In the genomic region with DNA sequence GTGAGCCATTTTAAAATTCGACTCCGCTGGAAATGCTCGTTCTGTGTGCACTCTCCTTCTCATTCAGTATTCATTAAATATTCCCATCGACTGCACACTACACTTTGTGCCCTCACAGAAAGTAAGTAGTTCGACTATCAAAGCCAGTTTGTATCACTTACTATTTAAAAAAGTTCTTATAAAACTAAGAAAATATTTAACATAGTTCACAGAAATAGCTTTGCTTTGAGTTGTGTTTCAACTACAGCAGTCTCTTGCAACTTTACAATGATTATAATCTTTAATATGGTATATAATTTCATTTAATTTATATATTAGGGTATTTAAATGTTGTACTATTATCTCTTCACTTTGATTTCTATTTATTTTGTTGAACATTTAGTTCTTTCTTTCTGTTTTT, we compare ENCODE assay signal across 1 fruit fly cellular context.
TF ChIP-seq lines count a peak whose summit lies in the region.

No protein-coding gene starts in this region.

TF ChIP-seq in whole organism, embryonic, 481 proteins besides CTCF, POLR2A, EP300 and RAD21 (continued from another document):
- TF ChIP-seq stwl (tag; optimal IDR thresholded peaks at IDR 0.05; lab: Kevin White, UChicago) (no peak), Myb (GFP tag; optimal IDR thresholded peaks at IDR 0.05; lab: Kevin White, UChicago) (no peak), CG18262 (tag; optimal IDR thresholded peaks at IDR 0.05; lab: Kevin White, UChicago) (peak; percentile 67), CG5180 (GFP tag; optimal IDR thresholded peaks at IDR 0.05; lab: Kevin White, UChicago) (no peak), chinmo (GFP tag; IDR thresholded peaks at IDR 0.05; lab: Robert Waterston, UW; ENCODE audit: partially characterized antibody) (no peak), Sox100B (GFP tag; optimal IDR thresholded peaks at IDR 0.05; lab: Kevin White, UChicago) (peak; percentile 20), CG17829 (tag; optimal IDR thresholded peaks at IDR 0.05; lab: Kevin White, UChicago) (peak; percentile 36), CG11504 (tag; optimal IDR thresholded peaks at IDR 0.05; lab: Kevin White, UChicago) (peak; percentile 52), fu2 (GFP tag; optimal IDR thresholded peaks at IDR 0.05; lab: Kevin White, UChicago) (no peak), D (optimal IDR thresholded peaks at IDR 0.05; lab: Kevin White, UChicago) (no peak), D (GFP tag; optimal IDR thresholded peaks at IDR 0.05; lab: Kevin White, UChicago) (peak; percentile 11), CG13424 (tag; optimal IDR thresholded peaks at IDR 0.05; lab: Kevin White, UChicago) (peak; percentile 19), bsh (GFP tag; optimal IDR thresholded peaks at IDR 0.05; lab: Kevin White, UChicago) (peak in 1 of 2 experiments; percentile 54), CG15601 (tag; optimal IDR thresholded peaks at IDR 0.05; lab: Kevin White, UChicago) (peak; percentile 64), CG8388 (GFP tag; optimal IDR thresholded peaks at IDR 0.05; lab: Kevin White, UChicago) (peak; percentile 37), lola (GFP tag; optimal IDR thresholded peaks at IDR 0.05; lab: Kevin White, UChicago) (peak in 1 of 3 experiments; percentile 70), CG9437 (GFP tag; optimal IDR thresholded peaks at IDR 0.05; lab: Kevin White, UChicago) (peak; percentile 10), gem (tag; optimal IDR thresholded peaks at IDR 0.05; lab: Kevin White, UChicago) (peak; percentile 70), zen (tag; optimal IDR thresholded peaks at IDR 0.05; lab: Kevin White, UChicago) (no peak), eve (GFP tag; optimal IDR thresholded peaks at IDR 0.05; lab: Kevin White, UChicago) (peak in 1 of 2 experiments; percentile 2), sc (optimal IDR thresholded peaks at IDR 0.05; lab: Kevin White, UChicago) (no peak), sc (GFP tag; optimal IDR thresholded peaks at IDR 0.05; lab: Kevin White, UChicago) (peak; percentile 12), Sox102F (GFP tag; optimal IDR thresholded peaks at IDR 0.05; lab: Kevin White, UChicago) (peak; percentile 10), Taf1 (GFP tag; IDR thresholded peaks at IDR 0.05; lab: Robert Waterston, UW) (no peak), CG3726 (GFP tag; IDR thresholded peaks at IDR 0.05; lab: Robert Waterston, UW) (no peak), unpg (GFP tag; optimal IDR thresholded peaks at IDR 0.05; lab: Kevin White, UChicago) (peak; percentile 41), CG10267 (tag; optimal IDR thresholded peaks at IDR 0.05; lab: Kevin White, UChicago) (peak; percentile 30), CG33213 (GFP tag; optimal IDR thresholded peaks at IDR 0.05; lab: Kevin White, UChicago) (no peak), luna (GFP tag; optimal IDR thresholded peaks at IDR 0.05; lab: Kevin White, UChicago) (no peak), ato (GFP tag; IDR thresholded peaks at IDR 0.05; lab: Robert Waterston, UW; ENCODE audit: partially characterized antibody) (no peak), Hr51 (GFP tag; optimal IDR thresholded peaks at IDR 0.05; lab: Kevin White, UChicago) (peak in 1 of 2 experiments; percentile 11), tap (tag; optimal IDR thresholded peaks at IDR 0.05; lab: Kevin White, UChicago) (no peak), D19A (tag; optimal IDR thresholded peaks at IDR 0.05; lab: Kevin White, UChicago) (peak; percentile 98), CG8924 (tag; optimal IDR thresholded peaks at IDR 0.05; lab: Kevin White, UChicago) (peak; percentile 29), dpn (GFP tag; optimal IDR thresholded peaks at IDR 0.05; lab: Kevin White, UChicago) (no peak), vvl (GFP tag; IDR thresholded peaks at IDR 0.05; lab: Robert Waterston, UW) (no peak), pb (GFP tag; optimal IDR thresholded peaks at IDR 0.05; lab: Kevin White, UChicago) (no peak), row (GFP tag; IDR thresholded peaks at IDR 0.05; lab: Robert Waterston, UW) (peak; percentile 52), Stat92E (GFP tag; optimal IDR thresholded peaks at IDR 0.05; lab: Kevin White, UChicago) (peak in 1 of 3 experiments; percentile 50), pfk (GFP tag; optimal IDR thresholded peaks at IDR 0.05; lab: Kevin White, UChicago) (no peak), nmo (GFP tag; optimal IDR thresholded peaks at IDR 0.05; lab: Kevin White, UChicago) (peak; percentile 52), CG14710 (tag; optimal IDR thresholded peaks at IDR 0.05; lab: Kevin White, UChicago) (peak; percentile 43), Ssrp (tag; optimal IDR thresholded peaks at IDR 0.05; lab: Kevin White, UChicago) (peak; percentile 33), Sry-β (GFP tag; optimal IDR thresholded peaks at IDR 0.05; lab: Kevin White, UChicago) (no peak), insv (GFP tag; optimal IDR thresholded peaks at IDR 0.05; lab: Kevin White, UChicago) (no peak), NfI (GFP tag; optimal IDR thresholded peaks at IDR 0.05; lab: Kevin White, UChicago) (no peak), HLH3B (GFP tag; IDR thresholded peaks at IDR 0.05; lab: Robert Waterston, UW) (no peak), CG2712 (tag; optimal IDR thresholded peaks at IDR 0.05; lab: Kevin White, UChicago) (peak; percentile 63)
